Fruit fly (Drosophila melanogaster) whole organism, adult: ENCODE measurements around the gene CG17819.

Experiments used
- CG11617 ChIP-seq: fragments of 200-800 bp; sonication (Bioruptor generic); optimal IDR thresholded peaks from 2 replicates; lab custom pipeline; 2017; ENCODE audit warnings: mild to moderate bottlenecking, missing biosample characterization, missing genetic modification reagents, missing genetic modification characterization
- CG12768 ChIP-seq: fragments of 200-800 bp; sonication (Bioruptor generic); optimal IDR thresholded peaks from 2 replicates; lab custom pipeline; 2017; ENCODE audit warnings: missing biosample characterization, missing genetic modification characterization, mild to moderate bottlenecking, moderate library complexity, missing genetic modification reagents
- CG14711 ChIP-seq: fragments of 200-800 bp; sonication (Bioruptor generic); optimal IDR thresholded peaks from 2 replicates; lab custom pipeline; 2018; ENCODE audit warnings: missing biosample characterization, mild to moderate bottlenecking, missing genetic modification characterization, moderate library complexity
- CG1620 ChIP-seq: fragments of 200-800 bp; sonication (Bioruptor generic); optimal IDR thresholded peaks from 2 replicates; lab custom pipeline; 2016; ENCODE audit warnings: missing biosample characterization, missing genetic modification characterization
- CG33017 ChIP-seq: fragments of 200-800 bp; sonication (Bioruptor generic); optimal IDR thresholded peaks from 2 replicates; lab custom pipeline; 2018; ENCODE audit warnings: missing biosample characterization, mild to moderate bottlenecking, missing genetic modification characterization, moderate library complexity
- CG5204 ChIP-seq: fragments of 200-800 bp; sonication (Bioruptor generic); optimal IDR thresholded peaks from 2 replicates; lab custom pipeline; 2016; ENCODE audit warnings: missing biosample characterization, missing genetic modification characterization
- CG7101 ChIP-seq: fragments of 200-800 bp; sonication (Bioruptor generic); optimal IDR thresholded peaks from 2 replicates; lab custom pipeline; 2018; ENCODE audit warnings: missing biosample characterization, mild to moderate bottlenecking, missing genetic modification characterization, moderate library complexity
- Clk ChIP-seq: fragments of 200-800 bp; sonication (Bioruptor generic); optimal IDR thresholded peaks from 2 replicates; lab custom pipeline; 2017; ENCODE audit warnings: missing biosample characterization, missing genetic modification characterization
- Mnt ChIP-seq: fragments of 200-800 bp; sonication (Bioruptor generic); optimal IDR thresholded peaks from 2 replicates; lab custom pipeline; 2016; ENCODE audit warnings: missing biosample characterization, mild to moderate bottlenecking, missing genetic modification characterization
- bab1 ChIP-seq: fragments of 200-800 bp; sonication (Bioruptor generic); optimal IDR thresholded peaks from 3 replicates; lab custom pipeline; 2019; ENCODE audit warnings: missing biosample characterization, mild to moderate bottlenecking, missing genetic modification characterization, moderate library complexity
- cic ChIP-seq: fragments of 200-800 bp; sonication (Bioruptor generic); optimal IDR thresholded peaks from 2 replicates; lab custom pipeline; 2017; ENCODE audit warnings: missing biosample characterization, mild to moderate bottlenecking, missing genetic modification characterization, moderate library complexity
- kay ChIP-seq: fragments of 200-800 bp; sonication (Bioruptor generic); peaks from one replicate; lab custom pipeline; 2016; ENCODE audit warnings: missing biosample characterization, missing genetic modification characterization, borderline replicate concordance
- pad ChIP-seq: fragments of 200-800 bp; sonication (Bioruptor generic); optimal IDR thresholded peaks from 3 replicates; lab custom pipeline; 2017; ENCODE audit warnings: missing biosample characterization, missing genetic modification characterization, mild to moderate bottlenecking, moderate library complexity, missing genetic modification reagents
- toe ChIP-seq: fragments of 200-800 bp; sonication (Bioruptor generic); optimal IDR thresholded peaks from 2 replicates; lab custom pipeline; 2016; ENCODE audit warnings: missing biosample characterization, missing genetic modification characterization

DNA sequence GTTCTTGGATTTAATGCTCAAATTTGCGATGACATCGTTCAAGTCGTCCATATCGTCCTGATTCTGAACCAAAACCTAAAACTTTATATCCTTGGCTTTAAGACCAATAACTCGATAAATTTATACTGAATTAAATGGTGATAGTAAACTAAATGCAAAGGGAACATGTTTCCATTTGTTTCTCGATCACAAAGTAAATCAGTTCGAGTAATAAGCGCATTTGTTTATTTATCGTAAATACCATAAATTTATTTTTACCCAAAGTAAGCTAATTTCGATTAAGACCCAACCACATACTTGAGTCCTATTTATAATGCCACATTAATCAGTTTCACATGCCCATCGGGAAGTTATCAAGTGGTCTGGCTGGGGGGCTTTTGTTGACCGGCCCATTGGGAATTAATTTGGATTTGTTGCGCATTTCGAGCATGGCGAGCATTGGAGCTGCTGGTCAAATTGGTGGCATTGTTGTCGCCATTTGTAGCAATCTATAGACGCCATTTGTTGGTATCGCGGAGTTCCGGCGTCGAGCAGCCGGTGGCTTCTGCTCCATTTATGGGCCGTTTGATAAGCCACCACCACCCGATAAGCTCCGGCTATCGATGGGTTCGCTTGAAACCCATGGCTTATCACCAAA lies 15.8 kb downstream of the CG17819 start, which contains the start of gene CG31174:
- TF ChIP-seq CG33017 (tag; lab: Kevin White, UChicago) (no peak), bab1 (GFP tag; lab: Kevin White, UChicago) (no peak), CG5204 (GFP tag; lab: Kevin White, UChicago) (no peak), Mnt (GFP tag; lab: Kevin White, UChicago) (no peak), CG12768 (GFP tag; lab: Kevin White, UChicago) (no peak), kay (GFP tag; lab: Kevin White, UChicago) (peak; percentile 53), toe (no peak), CG11617 (GFP tag; lab: Kevin White, UChicago) (no peak), Clk (GFP tag; lab: Kevin White, UChicago) (no peak), cic (GFP tag; lab: Kevin White, UChicago) (no peak), CG7101 (tag; lab: Kevin White, UChicago) (no peak), pad (GFP tag; lab: Kevin White, UChicago) (no peak), CG14711 (tag; lab: Kevin White, UChicago) (no peak), CG1620 (no peak)
